Fruit fly (Drosophila melanogaster) whole organism, embryonic: ENCODE measurements around the gene Hex-t2.

ENCODE experiments used
- Ada2b ChIP-seq: fragments of 200-800 bp; sonication (Bioruptor generic); IDR thresholded peaks from 2 replicates; pipeline ENCODE4 v1.3.6; 2022; ENCODE audit warnings: missing biosample characterization, missing genetic modification characterization
- Asciz ChIP-seq: fragments of 200-800 bp; sonication (Bioruptor generic); optimal IDR thresholded peaks from 2 replicates; lab custom pipeline; 2017; ENCODE audit warnings: missing biosample characterization, mild to moderate bottlenecking, missing genetic modification characterization, missing genetic modification reagents
- Awh ChIP-seq: fragments of 200-800 bp; sonication (Bioruptor generic); IDR thresholded peaks from 2 replicates; pipeline ENCODE4, ENCODE4 v1.3.6; 2022; ENCODE audit warnings: missing biosample characterization, missing genetic modification characterization
- Bdp1 ChIP-seq: fragments of 200-800 bp; sonication (Bioruptor generic); optimal IDR thresholded peaks from 3 replicates; lab custom pipeline; 2016; ENCODE audit warnings: missing biosample characterization, missing genetic modification characterization
- CG10462 ChIP-seq: fragments of 200-800 bp; sonication (Bioruptor generic); optimal IDR thresholded peaks from 2 replicates; lab custom pipeline; 2016; ENCODE audit warnings: missing biosample characterization, missing genetic modification characterization
- CG11093 ChIP-seq: fragments of 200-800 bp; sonication (Bioruptor generic); IDR thresholded peaks from 3 replicates; pipeline ENCODE4 v1.3.6; 2022; ENCODE audit warnings: missing biosample characterization, missing genetic modification characterization
- CG11695 ChIP-seq: fragments of 200-800 bp; sonication (Bioruptor generic); IDR thresholded peaks from 3 replicates; pipeline ENCODE4 v1.3.6; 2022; ENCODE audit warnings: missing biosample characterization, missing genetic modification characterization
- CG12219 ChIP-seq: fragments of 200-800 bp; sonication (Bioruptor generic); optimal IDR thresholded peaks from 3 replicates; lab custom pipeline; 2018; ENCODE audit warnings: missing biosample characterization, mild to moderate bottlenecking, missing genetic modification characterization
- CG13123 ChIP-seq: fragments of 200-800 bp; sonication (Bioruptor generic); optimal IDR thresholded peaks from 2 replicates; lab custom pipeline; 2016; ENCODE audit warnings: missing biosample characterization, missing genetic modification characterization
- CG15073 ChIP-seq: fragments of 200-800 bp; sonication (Bioruptor generic); optimal IDR thresholded peaks from 2 replicates; lab custom pipeline; 2016; ENCODE audit warnings: missing biosample characterization, missing genetic modification characterization
- CG1603 ChIP-seq: fragments of 200-800 bp; sonication (Bioruptor generic); optimal IDR thresholded peaks from 2 replicates; lab custom pipeline; 2019; ENCODE audit warnings: missing biosample characterization, mild to moderate bottlenecking, missing genetic modification characterization, moderate library complexity
- CG17912 ChIP-seq: fragments of 200-800 bp; sonication (Bioruptor generic); optimal IDR thresholded peaks from 2 replicates; lab custom pipeline; 2018; ENCODE audit warnings: missing biosample characterization, mild to moderate bottlenecking, missing genetic modification characterization
- CG18262 ChIP-seq: fragments of 200-800 bp; optimal IDR thresholded peaks from 3 replicates; lab custom pipeline; 2019; ENCODE audit warnings: missing biosample characterization, mild to moderate bottlenecking, missing genetic modification characterization, moderate library complexity
- CG18599 ChIP-seq: fragments of 200-800 bp; sonication (Bioruptor generic); optimal IDR thresholded peaks from 3 replicates; lab custom pipeline; 2017; ENCODE audit warnings: missing biosample characterization, missing genetic modification characterization, mild to moderate bottlenecking, moderate library complexity, missing genetic modification reagents
- CG2678 ChIP-seq: fragments of 200-800 bp; sonication (Bioruptor generic); optimal IDR thresholded peaks from 3 replicates; lab custom pipeline; 2019; ENCODE audit warnings: missing biosample characterization, mild to moderate bottlenecking, missing genetic modification characterization, moderate library complexity
- CG3407 ChIP-seq: fragments of 200-800 bp; sonication (Bioruptor generic); optimal IDR thresholded peaks from 2 replicates; lab custom pipeline; 2018; ENCODE audit warnings: missing biosample characterization, mild to moderate bottlenecking, missing genetic modification characterization
- CG4424 ChIP-seq: fragments of 200-800 bp; sonication (Bioruptor generic); optimal IDR thresholded peaks from 3 replicates; lab custom pipeline; 2016; ENCODE audit warnings: missing biosample characterization, missing genetic modification characterization
- CG8388 ChIP-seq: fragments of 200-800 bp; sonication (Bioruptor generic); optimal IDR thresholded peaks from 2 replicates; lab custom pipeline; 2019; ENCODE audit warnings: missing biosample characterization, mild to moderate bottlenecking, missing genetic modification characterization, moderate library complexity
- CG9609 ChIP-seq: fragments of 200-800 bp; sonication (Bioruptor generic); optimal IDR thresholded peaks from 3 replicates; lab custom pipeline; 2016; ENCODE audit warnings: missing biosample characterization, missing genetic modification characterization
- Camta ChIP-seq: fragments of 200-800 bp; sonication (Bioruptor generic); optimal IDR thresholded peaks from 2 replicates; lab custom pipeline; 2016; ENCODE audit warnings: missing biosample characterization, missing genetic modification characterization
- Eip74EF ChIP-seq, 2 experiments: fragments of 200-800 bp in 1 of 2; fragments of >200 bp in 1 of 2; sonication (Bioruptor generic) in 1 of 2; optimal IDR thresholded peaks; 2 replicates each; lab custom pipeline; 2017 to 2019; ENCODE audit warnings: missing biosample characterization in 2 of 2, missing genetic modification characterization in 2 of 2, mild to moderate bottlenecking in 1 of 2, moderate library complexity in 1 of 2
- Ets65A ChIP-seq: fragments of 200-800 bp; sonication (Bioruptor generic); peaks from one replicate; lab custom pipeline; 2016; ENCODE audit warnings: missing biosample characterization, missing genetic modification characterization
- Fer1 ChIP-seq: fragments of 200-800 bp; sonication (Bioruptor generic); optimal IDR thresholded peaks from 2 replicates; lab custom pipeline; 2017; ENCODE audit warnings: missing biosample characterization, mild to moderate bottlenecking, missing genetic modification characterization
- Hr78 ChIP-seq, 2 experiments: fragments of 200-800 bp in 1 of 2; fragments of >200 bp in 1 of 2; sonication (Bioruptor generic) in 1 of 2; optimal IDR thresholded peaks; 2 replicates each; lab custom pipeline; 2017 to 2019; ENCODE audit warnings: missing biosample characterization in 2 of 2, missing genetic modification characterization in 2 of 2, mild to moderate bottlenecking in 1 of 2, moderate library complexity in 1 of 2
- Hsf ChIP-seq: fragments of 200-800 bp; sonication (Bioruptor generic); optimal IDR thresholded peaks from 3 replicates; lab custom pipeline; 2016; ENCODE audit warnings: missing biosample characterization, missing genetic modification characterization
- Mad ChIP-seq: fragments of 200-800 bp; sonication (Bioruptor generic); optimal IDR thresholded peaks from 2 replicates; lab custom pipeline; 2016; ENCODE audit warnings: missing biosample characterization, missing genetic modification characterization
- Mrtf ChIP-seq: fragments of 200-800 bp; sonication (Bioruptor generic); IDR thresholded peaks from 3 replicates; pipeline ENCODE4 v1.3.6; 2022; ENCODE audit warnings: missing biosample characterization, missing genetic modification characterization
- NC2α ChIP-seq: fragments of 200-800 bp; sonication (Bioruptor generic); optimal IDR thresholded peaks from 2 replicates; lab custom pipeline; 2016; ENCODE audit warnings: missing biosample characterization, missing genetic modification characterization
- Poxn ChIP-seq: fragments of 200-800 bp; sonication (Bioruptor generic); IDR thresholded peaks from 2 replicates; pipeline ENCODE4 v1.3.6; 2022; ENCODE audit warnings: missing biosample characterization, missing genetic modification characterization
- Rfx ChIP-seq: fragments of 200-800 bp; sonication (Bioruptor generic); IDR thresholded peaks from 2 replicates; pipeline ENCODE4 v1.3.6; 2022; ENCODE audit warnings: missing biosample characterization, missing genetic modification characterization
- Ssrp ChIP-seq: fragments of 200-800 bp; sonication (Bioruptor generic); optimal IDR thresholded peaks from 2 replicates; lab custom pipeline; 2018; ENCODE audit warnings: missing biosample characterization, mild to moderate bottlenecking, missing genetic modification characterization, moderate library complexity
- YL-1 ChIP-seq: fragments of 200-800 bp; sonication (Bioruptor generic); optimal IDR thresholded peaks from 3 replicates; lab custom pipeline; 2017; ENCODE audit warnings: missing biosample characterization, mild to moderate bottlenecking, missing genetic modification characterization
- amos ChIP-seq: fragments of 200-800 bp; sonication (Bioruptor generic); IDR thresholded peaks from 2 replicates; pipeline ENCODE4 v1.3.6; 2022; ENCODE audit warnings: missing biosample characterization, missing genetic modification characterization; ENCODE audit not compliant: partially characterized antibody
- fd102C ChIP-seq: fragments of 200-800 bp; sonication (Bioruptor generic); optimal IDR thresholded peaks from 2 replicates; lab custom pipeline; 2018; ENCODE audit warnings: missing biosample characterization, mild to moderate bottlenecking, missing genetic modification characterization, moderate library complexity
- gcm ChIP-seq: fragments of 200-800 bp; sonication (Bioruptor generic); optimal IDR thresholded peaks from 2 replicates; lab custom pipeline; 2019; ENCODE audit warnings: missing biosample characterization, mild to moderate bottlenecking, missing genetic modification characterization, moderate library complexity
- grau ChIP-seq: fragments of 200-800 bp; optimal IDR thresholded peaks from 3 replicates; lab custom pipeline; 2019; ENCODE audit warnings: missing biosample characterization, mild to moderate bottlenecking, missing genetic modification characterization, moderate library complexity
- grn ChIP-seq: fragments of 200-800 bp; sonication (Bioruptor generic); optimal IDR thresholded peaks from 3 replicates; lab custom pipeline; 2017; ENCODE audit warnings: missing biosample characterization, missing genetic modification characterization
- hth ChIP-seq: fragments of >200 bp; optimal IDR thresholded peaks from 2 replicates; lab custom pipeline; 2017; ENCODE audit warnings: inconsistent platforms
- lov ChIP-seq, 2 experiments: fragments of 200-800 bp in 1 of 2; fragments of >200 bp in 1 of 2; sonication (Bioruptor generic) in 1 of 2; IDR thresholded peaks in 1 of 2; optimal IDR thresholded peaks in 1 of 2; 2 replicates in 1 of 2; 3 replicates in 1 of 2; pipeline versions ENCODE4 v1.3.6 to Lab custom; 2017 to 2022; ENCODE audit warnings: missing biosample characterization in 1 of 2, missing genetic modification characterization in 1 of 2
- odd ChIP-seq: fragments of 200-800 bp; sonication (Bioruptor generic); optimal IDR thresholded peaks from 2 replicates; lab custom pipeline; 2017; ENCODE audit warnings: missing biosample characterization, mild to moderate bottlenecking, missing genetic modification characterization
- pan ChIP-seq, 4 experiments: fragments of >200 bp in 3 of 4; fragments of 200-800 bp in 1 of 4; sonication (Bioruptor generic) in 1 of 4; optimal IDR thresholded peaks in 3 of 4; IDR thresholded peaks in 1 of 4; 2 replicates each; pipeline versions ENCODE4 v1.3.6 to Lab custom; 2017 to 2022; ENCODE audit warnings: missing biosample characterization in 2 of 4, missing genetic modification characterization in 2 of 4, mixed read lengths in 1 of 4
- pum ChIP-seq: fragments of 200-800 bp; sonication (Bioruptor generic); optimal IDR thresholded peaks from 2 replicates; lab custom pipeline; 2016; ENCODE audit warnings: missing biosample characterization, missing genetic modification characterization
- sima ChIP-seq: fragments of 200-800 bp; sonication (Bioruptor generic); optimal IDR thresholded peaks from 2 replicates; lab custom pipeline; 2016; ENCODE audit warnings: missing biosample characterization, missing genetic modification characterization
- sna ChIP-seq: fragments of 200-800 bp; sonication (Bioruptor generic); IDR thresholded peaks from 2 replicates; pipeline ENCODE4 v1.3.6; 2022; ENCODE audit warnings: missing biosample characterization, missing genetic modification characterization; ENCODE audit not compliant: partially characterized antibody
- tap ChIP-seq: fragments of 200-800 bp; optimal IDR thresholded peaks from 3 replicates; lab custom pipeline; 2019; ENCODE audit warnings: missing biosample characterization, mild to moderate bottlenecking, missing genetic modification characterization, moderate library complexity
- ttk ChIP-seq: fragments of 200-800 bp; sonication (Bioruptor generic); IDR thresholded peaks from 2 replicates; pipeline ENCODE4 v2.1.2; 2022; ENCODE audit warnings: missing biosample characterization, missing genetic modification characterization
- tup ChIP-seq: fragments of 200-800 bp; sonication (Bioruptor generic); optimal IDR thresholded peaks from 2 replicates; lab custom pipeline; 2016; ENCODE audit warnings: missing biosample characterization, mild to moderate bottlenecking, missing genetic modification characterization, moderate library complexity
- z ChIP-seq: fragments of 200-800 bp; sonication (Bioruptor generic); IDR thresholded peaks from 3 replicates; pipeline ENCODE4 v1.3.6; 2022; ENCODE audit warnings: missing biosample characterization, missing genetic modification characterization

Gene Hex-t2

dm6 chr3R:26461226-26461805 lies 10.8 kb downstream of the Hex-t2 start, which contains the start of gene CG5455 (continued):
- TF ChIP-seq Ada2b (GFP tag; lab: Robert Waterston, UW) = 0 out of 2 replicates have a peak, but pooled peaks have one; percentile 16
- peak; percentile 60 for TF ChIP-seq Ets65A (GFP tag; lab: Kevin White, UChicago)
- TF ChIP-seq ttk (GFP tag; lab: Robert Waterston, UW) = no peak
- peak; percentile 39; the same call in 1 of the 3 replicates for TF ChIP-seq Mrtf (GFP tag; lab: Robert Waterston, UW)
- TF ChIP-seq fd102C (GFP tag; lab: Kevin White, UChicago) = no peak
- no peak for TF ChIP-seq Ssrp (tag; lab: Kevin White, UChicago)
- TF ChIP-seq Rfx (GFP tag; lab: Robert Waterston, UW) = peak; percentile 77
- no peak for TF ChIP-seq CG9609 (GFP tag; lab: Kevin White, UChicago)
- TF ChIP-seq CG4424 = no peak
- TF ChIP-seq gcm (GFP tag; lab: Kevin White, UChicago) = no peak
- TF ChIP-seq CG11695 (GFP tag; lab: Robert Waterston, UW) = 0 out of 3 replicates have a peak, but pooled peaks have one; percentile 25
- TF ChIP-seq tap (tag; lab: Kevin White, UChicago) = peak; percentile 7
- TF ChIP-seq Hr78 (GFP tag; optimal IDR thresholded peaks at IDR 0.05; lab: Kevin White, UChicago) = peak in 1 of 2 experiments; percentile 40
- TF ChIP-seq sna (GFP tag; lab: Robert Waterston, UW) = no peak
- TF ChIP-seq hth (lab: Kevin White, UChicago) = no peak
- no peak for TF ChIP-seq CG18262 (tag; lab: Kevin White, UChicago)
- peak; percentile 25; the same call in 1 of the 2 replicates for TF ChIP-seq Awh (GFP tag; lab: Robert Waterston, UW)
- TF ChIP-seq grn (GFP tag; lab: Kevin White, UChicago) = no peak
- TF ChIP-seq tup (GFP tag; lab: Kevin White, UChicago) = no peak
- no peak for TF ChIP-seq YL-1
- no peak for TF ChIP-seq lov (optimal IDR thresholded peaks at IDR 0.05; lab: Kevin White, UChicago)
- TF ChIP-seq lov (GFP tag; IDR thresholded peaks at IDR 0.05; lab: Robert Waterston, UW) = peak; percentile 50; the same call in 1 of the 3 replicates
- peak; percentile 20 for TF ChIP-seq Asciz (GFP tag; lab: Kevin White, UChicago)
- no peak for TF ChIP-seq Hsf (GFP tag; lab: Kevin White, UChicago)
- TF ChIP-seq CG10462 (GFP tag; lab: Kevin White, UChicago) = no peak
- TF ChIP-seq Fer1 = peak; percentile 74
- no peak for TF ChIP-seq Poxn (GFP tag; lab: Robert Waterston, UW)
- no peak for TF ChIP-seq CG3407 (GFP tag; lab: Kevin White, UChicago)
- no peak for TF ChIP-seq pum
- TF ChIP-seq pan (optimal IDR thresholded peaks at IDR 0.05; lab: Kevin White, UChicago) = no peak
- peak in 1 of 2 experiments; percentile 62 for TF ChIP-seq pan (GFP tag; optimal IDR thresholded peaks at IDR 0.05 in 1 of 2, IDR thresholded peaks at IDR 0.05 in 1 of 2)
- no peak for TF ChIP-seq Bdp1 (GFP tag; lab: Kevin White, UChicago)
- TF ChIP-seq CG1603 (tag; lab: Kevin White, UChicago) = peak; percentile 3
- TF ChIP-seq CG8388 (GFP tag; lab: Kevin White, UChicago) = no peak
- TF ChIP-seq Eip74EF (GFP tag; optimal IDR thresholded peaks at IDR 0.05; lab: Kevin White, UChicago) = peak in 1 of 2 experiments; percentile 31
- TF ChIP-seq NC2α (GFP tag; lab: Kevin White, UChicago) = no peak
- TF ChIP-seq sima (GFP tag; lab: Kevin White, UChicago) = no peak
- TF ChIP-seq CG15073 (GFP tag; lab: Kevin White, UChicago) = no peak
- no peak for TF ChIP-seq CG11093
- TF ChIP-seq z (GFP tag; lab: Robert Waterston, UW) = peak; percentile 64; the same call in 2 of the 3 replicates
- TF ChIP-seq CG17912 = peak; percentile 56
- TF ChIP-seq odd (GFP tag; lab: Kevin White, UChicago) = peak; percentile 42
- TF ChIP-seq CG2678 (tag; lab: Kevin White, UChicago) = peak; percentile 57
- TF ChIP-seq Mad (GFP tag; lab: Kevin White, UChicago) = no peak
- no peak for TF ChIP-seq Camta (GFP tag; lab: Kevin White, UChicago)
- peak; percentile 43 for TF ChIP-seq grau (tag; lab: Kevin White, UChicago)
- TF ChIP-seq CG13123 = no peak
- peak; percentile 64 for TF ChIP-seq CG18599 (GFP tag; lab: Kevin White, UChicago)
- TF ChIP-seq CG12219 = peak; percentile 38
- peak; percentile 49; the same call in 1 of the 2 replicates for TF ChIP-seq amos (GFP tag; lab: Robert Waterston, UW)
